Worm (Caenorhabditis elegans) whole organism, L4 larva: ENCODE measurements around the gene PDB1.1.

ENCODE experiments used
- mdl-1 ChIP-seq, 2 experiments: fragments of 150-350 bp in 1 of 2; sonication (generic microtip) in 1 of 2; optimal IDR thresholded peaks; 2 replicates each; lab custom pipeline; 2014 to 2017; ENCODE audit warnings: missing biosample characterization in 2 of 2, missing genetic modification characterization in 2 of 2
- vab-7 ChIP-seq: fragments of 200-800 bp; sonication (Bioruptor generic); IDR thresholded peaks from 2 replicates; pipeline ENCODE4 v1.3.6; 2022; ENCODE audit warnings: missing genetic modification reagents, missing genetic modification characterization, missing compliant biosample characterization

DNA sequence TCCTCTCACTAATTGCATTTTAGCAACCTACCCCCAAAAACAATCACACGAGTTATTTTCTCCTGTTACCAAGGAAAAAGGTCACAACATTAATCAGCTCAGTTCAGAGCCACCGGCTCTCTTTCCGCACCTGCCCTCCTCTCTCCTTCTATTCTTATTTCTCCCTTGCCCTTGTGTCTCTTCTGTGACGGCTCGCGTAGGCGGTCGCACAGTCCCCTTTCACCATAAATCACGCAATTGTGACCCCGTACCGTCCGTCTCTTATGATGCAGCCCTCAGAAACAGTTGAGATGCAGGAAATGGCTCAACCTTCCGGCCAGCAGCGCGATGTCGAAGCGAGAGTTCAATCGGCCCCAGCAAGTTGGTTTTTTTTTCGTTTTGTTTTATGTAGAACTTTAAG is 3.7 kb upstream of the PDB1.1 start, which contains the start of gene sto-1:
- TF ChIP-seq mdl-1 (tag; optimal IDR thresholded peaks at IDR 0.05; lab: Kevin White, UChicago), result no peak
- no peak for TF ChIP-seq vab-7 (GFP tag; lab: Robert Waterston, UW)
